Fruit fly (Drosophila melanogaster): Measurements from ENCODE around the gene Grp170.

Gene Grp170

dm6 chrX:2301613-2302522 lies 27.0 kb upstream of the Grp170 start (continued):
- TF ChIP-seq aop (GFP tag; IDR thresholded peaks at IDR 0.05): no peak
- no peak for TF ChIP-seq Dfd (GFP tag; optimal IDR thresholded peaks at IDR 0.05)
- TF ChIP-seq H15 (GFP tag; IDR thresholded peaks at IDR 0.05): peak; percentile 76
- TF ChIP-seq rib (GFP tag; IDR thresholded peaks at IDR 0.05): peak; percentile 54; the same call in 1 of the 2 replicates
- peak; percentile 86 for TF ChIP-seq CG9609 (GFP tag; optimal IDR thresholded peaks at IDR 0.05)
- TF ChIP-seq slou (GFP tag; optimal IDR thresholded peaks at IDR 0.05): peak; percentile 18
- peak; percentile 79 for TF ChIP-seq tx (GFP tag; optimal IDR thresholded peaks at IDR 0.05)
- TF ChIP-seq Oli (tag; optimal IDR thresholded peaks at IDR 0.05): peak; percentile 88
- TF ChIP-seq CG9876 (GFP tag; optimal IDR thresholded peaks at IDR 0.05): peak; percentile 70
- TF ChIP-seq fru (optimal IDR thresholded peaks at IDR 0.05): no peak
- peak; percentile 74 for TF ChIP-seq CG14710 (tag; optimal IDR thresholded peaks at IDR 0.05)
- TF ChIP-seq MTF-1 (GFP tag; optimal IDR thresholded peaks at IDR 0.05; ENCODE audit: borderline replicate concordance): peak; percentile 57
- TF ChIP-seq pan (optimal IDR thresholded peaks at IDR 0.05): no peak
- peak in 1 of 2 experiments; percentile 87 for TF ChIP-seq pan (GFP tag; optimal IDR thresholded peaks at IDR 0.05 in 1 of 2, IDR thresholded peaks at IDR 0.05 in 1 of 2)
- TF ChIP-seq Eip74EF (GFP tag; optimal IDR thresholded peaks at IDR 0.05): peak in 1 of 2 experiments; percentile 77
- TF ChIP-seq Dip3 (GFP tag; optimal IDR thresholded peaks at IDR 0.05): peak; percentile 54
- TF ChIP-seq CG33557 (GFP tag; optimal IDR thresholded peaks at IDR 0.05): peak; percentile 62
- peak in 1 of 2 experiments; percentile 22 for TF ChIP-seq insv (GFP tag; optimal IDR thresholded peaks at IDR 0.05)
- TF ChIP-seq her (GFP tag; optimal IDR thresholded peaks at IDR 0.05): peak; percentile 80
- TF ChIP-seq CG2889 (GFP tag; IDR thresholded peaks at IDR 0.05): peak; percentile 51; the same call in 1 of the 3 replicates
- 0 out of 2 replicates have a peak, but pooled peaks have one; percentile 56 for TF ChIP-seq CG10321 (GFP tag; IDR thresholded peaks at IDR 0.05)
- TF ChIP-seq Fer3 (tag; optimal IDR thresholded peaks at IDR 0.05): peak; percentile 76
- peak; percentile 62 for TF ChIP-seq CG10274 (GFP tag; optimal IDR thresholded peaks at IDR 0.05)
- TF ChIP-seq Dref (GFP tag; IDR thresholded peaks at IDR 0.05): no peak
- TF ChIP-seq seq (GFP tag; IDR thresholded peaks at IDR 0.05): peak; percentile 87
- TF ChIP-seq chinmo (GFP tag; IDR thresholded peaks at IDR 0.05; ENCODE audit: partially characterized antibody): peak; percentile 83
- no peak for TF ChIP-seq prd (optimal IDR thresholded peaks at IDR 0.05)
- TF ChIP-seq prd (GFP tag; IDR thresholded peaks at IDR 0.05): peak; percentile 90
- TF ChIP-seq CG17328 (GFP tag; IDR thresholded peaks at IDR 0.05): peak; percentile 78; the same call in 1 of the 2 replicates
- peak; percentile 77 for TF ChIP-seq CG3407 (GFP tag; optimal IDR thresholded peaks at IDR 0.05)
- TF ChIP-seq grn (GFP tag; optimal IDR thresholded peaks at IDR 0.05): no peak
- TF ChIP-seq emc (GFP tag; optimal IDR thresholded peaks at IDR 0.05): peak; percentile 43
- TF ChIP-seq Hr39 (optimal IDR thresholded peaks at IDR 0.05): no peak
- peak; percentile 87 for TF ChIP-seq stc (GFP tag; IDR thresholded peaks at IDR 0.05)
- TF ChIP-seq sc (optimal IDR thresholded peaks at IDR 0.05): no peak
- peak; percentile 69 for TF ChIP-seq sc (GFP tag; optimal IDR thresholded peaks at IDR 0.05)
- no peak for TF ChIP-seq CG42726 (GFP tag; IDR thresholded peaks at IDR 0.05; ENCODE audit: partially characterized antibody)
- TF ChIP-seq kni (GFP tag; optimal IDR thresholded peaks at IDR 0.05): peak; percentile 57
- peak; percentile 86 for TF ChIP-seq jumu (GFP tag; optimal IDR thresholded peaks at IDR 0.05)
- TF ChIP-seq Dip2 (GFP tag; IDR thresholded peaks at IDR 0.05): no peak
- peak; percentile 62 for TF ChIP-seq cwo (GFP tag; optimal IDR thresholded peaks at IDR 0.05)
- peak; percentile 52 for TF ChIP-seq Jarid2 (GFP tag; optimal IDR thresholded peaks at IDR 0.05)
- TF ChIP-seq ind (GFP tag; optimal IDR thresholded peaks at IDR 0.05): peak; percentile 85
- peak; percentile 46 for TF ChIP-seq CG8281 (tag; optimal IDR thresholded peaks at IDR 0.05)
- peak; percentile 59 for TF ChIP-seq kay (GFP tag; optimal IDR thresholded peaks at IDR 0.05)
- no peak; the same call in 1 of the 2 replicates for TF ChIP-seq GATAe (GFP tag; conservative IDR thresholded peaks at IDR 0.05)
- TF ChIP-seq CG4617 (GFP tag; optimal IDR thresholded peaks at IDR 0.05; ENCODE audit: borderline replicate concordance): peak; percentile 38
- TF ChIP-seq CG16813 (GFP tag; IDR thresholded peaks at IDR 0.05; ENCODE audit: partially characterized antibody): no peak
- no peak for TF ChIP-seq Dll (GFP tag; IDR thresholded peaks at IDR 0.05; ENCODE audit: partially characterized antibody)

Measured in whole organism, embryonic.